Worm (Caenorhabditis elegans) whole organism, young adult: Measurements from ENCODE around the gene Y32G9A.5.

Experiments used
- B0035.1 ChIP-seq: sonication (generic microtip); optimal IDR thresholded peaks from 2 replicates; lab custom pipeline; 2016; ENCODE audit warnings: missing genetic modification characterization, mild to moderate bottlenecking, missing compliant biosample characterization, missing genotype, missing genetic modification reagents
- C17E4.6 ChIP-seq: fragments of 200-800 bp; sonication (Bioruptor generic); IDR thresholded peaks from 2 replicates; pipeline ENCODE4 v1.3.6; 2022; ENCODE audit warnings: missing genetic modification reagents, missing genetic modification characterization, missing compliant biosample characterization
- F10E7.11 ChIP-seq: sonication (generic microtip); optimal IDR thresholded peaks from 2 replicates; lab custom pipeline; 2017; ENCODE audit warnings: mild to moderate bottlenecking, missing genetic modification characterization, moderate library complexity, missing compliant biosample characterization
- F22D6.2 ChIP-seq: sonication (generic microtip); optimal IDR thresholded peaks from 2 replicates; lab custom pipeline; 2016; ENCODE audit warnings: mild to moderate bottlenecking, missing genetic modification characterization, missing compliant biosample characterization
- F39B2.1 ChIP-seq: fragments of 200-800 bp; sonication (Bioruptor generic); IDR thresholded peaks from 2 replicates; pipeline ENCODE4 v1.3.6; 2022; ENCODE audit warnings: missing genetic modification reagents, missing genetic modification characterization, missing compliant biosample characterization
- F49E8.2 ChIP-seq: sonication (generic microtip); optimal IDR thresholded peaks from 3 replicates; lab custom pipeline; 2017; ENCODE audit warnings: missing genetic modification characterization, mild to moderate bottlenecking, missing compliant biosample characterization, antibody characterized with exemption, moderate library complexity; ENCODE audit not compliant: insufficient read depth
- F52B5.7 ChIP-seq: sonication (generic microtip); optimal IDR thresholded peaks from 2 replicates; lab custom pipeline; 2016; ENCODE audit warnings: mild to moderate bottlenecking, missing genetic modification characterization, missing compliant biosample characterization
- Y53F4B.3 ChIP-seq: fragments of 200-800 bp; sonication (Bioruptor generic); IDR thresholded peaks from 2 replicates; pipeline ENCODE4 v1.3.6; 2022; ENCODE audit warnings: missing genetic modification reagents, missing genetic modification characterization, missing compliant biosample characterization
- Y53G8AR.9 ChIP-seq: fragments of 200-800 bp; sonication (Bioruptor generic); conservative IDR thresholded peaks from 2 replicates; pipeline ENCODE4 v1.3.6; 2022; ENCODE audit warnings: missing genetic modification reagents, missing genetic modification characterization, missing compliant biosample characterization
- Y56A3A.18 ChIP-seq: fragments of 200-800 bp; sonication (Bioruptor generic); IDR thresholded peaks from 2 replicates; pipeline ENCODE4 v1.3.6; 2022; ENCODE audit warnings: missing genetic modification reagents, missing genetic modification characterization, missing compliant biosample characterization
- akir-1 ChIP-seq: fragments of 200-800 bp; sonication (Bioruptor generic); optimal IDR thresholded peaks from 2 replicates; lab custom pipeline; 2018; ENCODE audit warnings: mild to moderate bottlenecking, missing genetic modification characterization, moderate library complexity, missing compliant biosample characterization
- aptf-2 ChIP-seq: fragments of 200-800 bp; sonication (Bioruptor generic); conservative IDR thresholded peaks from 2 replicates; pipeline ENCODE4 v1.3.6; 2022; ENCODE audit warnings: missing genetic modification reagents, missing genetic modification characterization, missing compliant biosample characterization
- attf-3 ChIP-seq: fragments of 200-800 bp; sonication (Bioruptor generic); conservative IDR thresholded peaks from 2 replicates; pipeline ENCODE4 v1.3.6; 2022; ENCODE audit warnings: missing genetic modification reagents, missing genetic modification characterization, missing compliant biosample characterization
- bed-1 ChIP-seq: fragments of 200-800 bp; sonication (Bioruptor generic); IDR thresholded peaks from 2 replicates; pipeline ENCODE4 v1.3.6; 2022; ENCODE audit warnings: missing genetic modification reagents, missing genetic modification characterization, missing compliant biosample characterization
- bed-2 ChIP-seq: fragments of 200-800 bp; sonication (Bioruptor generic); IDR thresholded peaks from 2 replicates; pipeline ENCODE4 v1.3.6; 2022; ENCODE audit warnings: missing genetic modification reagents, missing genetic modification characterization, missing compliant biosample characterization
- ccch-3 ChIP-seq: fragments of 200-800 bp; sonication (Bioruptor generic); optimal IDR thresholded peaks from 2 replicates; lab custom pipeline; 2018; ENCODE audit warnings: mild to moderate bottlenecking, missing genetic modification characterization, missing compliant biosample characterization
- ceh-27 ChIP-seq: fragments of 200-800 bp; sonication (Bioruptor generic); optimal IDR thresholded peaks from 2 replicates; lab custom pipeline; 2018; ENCODE audit warnings: mild to moderate bottlenecking, missing genetic modification characterization, moderate library complexity, missing compliant biosample characterization
- ceh-40 ChIP-seq: fragments of 200-800 bp; sonication (Bioruptor generic); IDR thresholded peaks from 2 replicates; pipeline ENCODE4 v1.3.6; 2022; ENCODE audit warnings: missing genetic modification characterization, missing compliant biosample characterization
- ceh-79 ChIP-seq: sonication (generic microtip); optimal IDR thresholded peaks from 2 replicates; lab custom pipeline; 2017; ENCODE audit warnings: mild to moderate bottlenecking, missing genetic modification characterization, missing compliant biosample characterization
- ceh-91 ChIP-seq: fragments of 200-800 bp; sonication (Bioruptor generic); IDR thresholded peaks from 2 replicates; pipeline ENCODE4 v1.3.6; 2022; ENCODE audit warnings: missing genetic modification reagents, missing genetic modification characterization, missing compliant biosample characterization
- chd-7 ChIP-seq: sonication (generic microtip); optimal IDR thresholded peaks from 2 replicates; lab custom pipeline; 2016; ENCODE audit warnings: mild to moderate bottlenecking, missing genetic modification characterization, moderate library complexity, missing compliant biosample characterization
- dox-1 ChIP-seq: fragments of 200-800 bp; sonication (Bioruptor generic); IDR thresholded peaks from 2 replicates; pipeline ENCODE4 v1.3.6; 2022; ENCODE audit warnings: missing genetic modification reagents, missing genetic modification characterization, missing compliant biosample characterization
- dpl-1 ChIP-seq: fragments of 150-350 bp; optimal IDR thresholded peaks from 2 replicates; lab custom pipeline; 2014; ENCODE audit warnings: missing biosample characterization, missing genetic modification reagents, missing genetic modification characterization
- egl-44 ChIP-seq: fragments of 200-800 bp; sonication (Bioruptor generic); IDR thresholded peaks from 2 replicates; pipeline ENCODE4 v1.3.6; 2022; ENCODE audit warnings: missing genetic modification reagents, missing genetic modification characterization, missing compliant biosample characterization
- ets-4 ChIP-seq: fragments of 200-800 bp; sonication (Bioruptor generic); optimal IDR thresholded peaks from 2 replicates; lab custom pipeline; 2018; ENCODE audit warnings: mild to moderate bottlenecking, missing genetic modification characterization, missing compliant biosample characterization
- fkh-3 ChIP-seq: sonication (generic microtip); optimal IDR thresholded peaks from 2 replicates; lab custom pipeline; 2016; ENCODE audit warnings: mild to moderate bottlenecking, missing genetic modification characterization, missing compliant biosample characterization
- hlh-26 ChIP-seq: fragments of 200-800 bp; sonication (Bioruptor generic); conservative IDR thresholded peaks from 2 replicates; pipeline ENCODE4 v1.3.6; 2022; ENCODE audit warnings: missing genetic modification reagents, missing genetic modification characterization, missing compliant biosample characterization
- hmg-1.2 ChIP-seq: fragments of 200-800 bp; sonication (Bioruptor generic); IDR thresholded peaks from 2 replicates; pipeline ENCODE4 v1.3.6; 2022; ENCODE audit warnings: missing genetic modification reagents, missing genetic modification characterization, missing compliant biosample characterization
- hmg-20 ChIP-seq: fragments of 200-800 bp; sonication (Bioruptor generic); IDR thresholded peaks from 2 replicates; pipeline ENCODE4 v1.3.6; 2022; ENCODE audit warnings: missing genetic modification reagents, missing genetic modification characterization, missing compliant biosample characterization
- let-526 ChIP-seq: fragments of 200-800 bp; sonication (Bioruptor generic); IDR thresholded peaks from 2 replicates; pipeline ENCODE4 v1.3.6; 2022; ENCODE audit warnings: missing genetic modification reagents, missing genetic modification characterization, missing compliant biosample characterization
- lin-26 ChIP-seq: fragments of 200-800 bp; sonication (Bioruptor generic); IDR thresholded peaks from 2 replicates; pipeline ENCODE4 v1.3.6; 2022; ENCODE audit warnings: missing genetic modification reagents, missing genetic modification characterization, missing compliant biosample characterization
- lin-40 ChIP-seq: sonication (generic microtip); optimal IDR thresholded peaks from 2 replicates; lab custom pipeline; 2016; ENCODE audit warnings: missing genetic modification characterization, mild to moderate bottlenecking, missing compliant biosample characterization, missing genotype, missing genetic modification reagents
- lsy-27 ChIP-seq: sonication (generic microtip); optimal IDR thresholded peaks from 2 replicates; lab custom pipeline; 2017; ENCODE audit warnings: missing genetic modification characterization, mild to moderate bottlenecking, missing compliant biosample characterization, antibody characterized with exemption, missing genotype, borderline replicate concordance; ENCODE audit not compliant: insufficient read depth
- madf-10 ChIP-seq: sonication (generic microtip); optimal IDR thresholded peaks from 2 replicates; lab custom pipeline; 2016; ENCODE audit warnings: mild to moderate bottlenecking, missing genetic modification characterization, missing compliant biosample characterization
- mes-4 ChIP-seq: sonication (generic microtip); optimal IDR thresholded peaks from 2 replicates; lab custom pipeline; 2016; ENCODE audit warnings: missing genotype, missing genetic modification characterization, missing compliant biosample characterization
- nfyb-1 ChIP-seq: fragments of 200-800 bp; sonication (Bioruptor generic); IDR thresholded peaks from 2 replicates; pipeline ENCODE4 v1.3.6; 2022; ENCODE audit warnings: missing genetic modification reagents, missing genetic modification characterization, missing compliant biosample characterization
- nhr-120 ChIP-seq: fragments of 200-800 bp; sonication (Bioruptor generic); IDR thresholded peaks from 2 replicates; pipeline ENCODE4 v1.3.6; 2022; ENCODE audit warnings: missing genetic modification characterization, missing compliant biosample characterization
- nhr-179 ChIP-seq: sonication (generic microtip); optimal IDR thresholded peaks from 2 replicates; lab custom pipeline; 2016; ENCODE audit warnings: mild to moderate bottlenecking, missing genetic modification characterization, missing compliant biosample characterization
- nhr-80 ChIP-seq: sonication (generic microtip); optimal IDR thresholded peaks from 2 replicates; lab custom pipeline; 2016; ENCODE audit warnings: missing genetic modification characterization, missing compliant biosample characterization
- pha-4 ChIP-seq: fragments of 150-350 bp; sonication (generic microtip); optimal IDR thresholded peaks from 2 replicates; lab custom pipeline; 2014; ENCODE audit warnings: missing biosample characterization, missing genetic modification reagents, missing genetic modification characterization
- sdz-38 ChIP-seq: sonication (generic microtip); optimal IDR thresholded peaks from 2 replicates; lab custom pipeline; 2016; ENCODE audit warnings: missing genotype, missing genetic modification characterization, missing compliant biosample characterization
- sea-2 ChIP-seq: fragments of 200-800 bp; sonication (Bioruptor generic); IDR thresholded peaks from 2 replicates; pipeline ENCODE4 v1.3.6; 2022; ENCODE audit warnings: missing genetic modification characterization, missing compliant biosample characterization
- sptf-2 ChIP-seq: fragments of 200-800 bp; sonication (Bioruptor generic); optimal IDR thresholded peaks from 2 replicates; lab custom pipeline; 2018; ENCODE audit warnings: mild to moderate bottlenecking, missing genetic modification characterization, missing compliant biosample characterization
- tbx-9 ChIP-seq: sonication (generic microtip); optimal IDR thresholded peaks from 2 replicates; lab custom pipeline; 2016; ENCODE audit warnings: borderline replicate concordance, missing genetic modification characterization, inconsistent platforms, missing compliant biosample characterization
- tlf-1 ChIP-seq: fragments of 200-800 bp; sonication (Bioruptor generic); optimal IDR thresholded peaks from 2 replicates; lab custom pipeline; 2018; ENCODE audit warnings: mild to moderate bottlenecking, missing genetic modification characterization, missing compliant biosample characterization
- xnd-1 ChIP-seq: sonication (generic microtip); optimal IDR thresholded peaks from 2 replicates; lab custom pipeline; 2016; ENCODE audit warnings: missing genotype, missing genetic modification reagents, missing genetic modification characterization, missing compliant biosample characterization
- ztf-22 ChIP-seq: fragments of 200-800 bp; sonication (Bioruptor generic); optimal IDR thresholded peaks from 2 replicates; lab custom pipeline; 2018; ENCODE audit warnings: mild to moderate bottlenecking, missing genetic modification characterization, moderate library complexity, missing compliant biosample characterization
- ztf-26 ChIP-seq: sonication (generic microtip); optimal IDR thresholded peaks from 2 replicates; lab custom pipeline; 2017; ENCODE audit warnings: missing genetic modification characterization, missing compliant biosample characterization

Gene Y32G9A.5

DNA sequence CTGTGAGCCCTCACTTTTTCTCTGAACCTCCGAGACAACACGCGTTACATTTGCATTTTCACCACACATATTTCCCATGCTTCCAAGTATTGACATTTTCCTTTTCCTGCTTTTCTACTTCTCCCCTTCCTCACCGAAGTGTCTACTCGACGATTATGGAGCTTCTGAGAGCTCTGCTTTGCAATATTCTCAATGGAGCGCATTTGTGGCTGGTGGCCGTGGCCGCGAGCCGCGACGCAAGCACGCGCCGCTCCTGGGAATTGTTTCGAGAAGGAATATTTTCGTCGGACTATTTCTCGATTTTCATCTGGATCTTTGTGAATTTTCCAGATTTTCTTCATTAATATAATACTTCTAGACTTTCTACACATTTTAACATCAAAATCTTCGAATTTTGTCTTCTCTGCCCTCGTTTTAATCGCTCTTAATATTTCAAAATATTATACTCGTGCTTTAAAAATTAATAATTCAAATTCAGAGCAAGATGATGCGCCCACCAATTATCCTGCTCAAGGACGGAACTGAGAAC lies 35.6 kb upstream of the Y32G9A.5 start, which contains the start of the genes T10B5.4 and cct-7 (continued):
- peak; percentile 55 for TF ChIP-seq B0035.1 (tag; lab: Kevin White, UChicago)
- TF ChIP-seq sptf-2 = peak; percentile 33
- TF ChIP-seq lin-40 = peak; percentile 75
- TF ChIP-seq attf-3 = peak; percentile 69
- TF ChIP-seq nhr-80 = peak; percentile 70
- TF ChIP-seq nhr-179 (tag; lab: Kevin White, UChicago) = no peak
- peak; percentile 97 for TF ChIP-seq ceh-27 (GFP tag; lab: Kevin White, UChicago)
- TF ChIP-seq aptf-2 (GFP tag; lab: Robert Waterston, UW) = peak; percentile 85
- TF ChIP-seq ztf-26 (tag; lab: Kevin White, UChicago) = peak; percentile 24
- TF ChIP-seq hmg-20 = 0 out of 2 replicates have a peak, but pooled peaks have one; percentile 23
- TF ChIP-seq ets-4 (GFP tag; lab: Kevin White, UChicago) = no peak
- TF ChIP-seq bed-1 (GFP tag; lab: Robert Waterston, UW) = 0 out of 2 replicates have a peak, but pooled peaks have one; percentile 31
- 0 out of 2 replicates have a peak, but pooled peaks have one; percentile 21 for TF ChIP-seq nfyb-1 (GFP tag; lab: Robert Waterston, UW)
- peak; percentile 73 for TF ChIP-seq F49E8.2 (tag; lab: Kevin White, UChicago)
- no peak for TF ChIP-seq sea-2
- peak; percentile 47; the same call in 1 of the 2 replicates for TF ChIP-seq let-526 (GFP tag; lab: Robert Waterston, UW)
- TF ChIP-seq xnd-1 (tag; lab: Kevin White, UChicago) = no peak
- no peak for TF ChIP-seq F39B2.1
- no peak for TF ChIP-seq mes-4 (tag; lab: Kevin White, UChicago)
- no peak for TF ChIP-seq ceh-79
- peak; percentile 73; the same call in 1 of the 2 replicates for TF ChIP-seq Y53G8AR.9 (GFP tag; lab: Robert Waterston, UW)
- TF ChIP-seq lin-26 (GFP tag; lab: Robert Waterston, UW) = peak; percentile 69; the same call in 1 of the 2 replicates
- no peak for TF ChIP-seq nhr-120 (GFP tag; lab: Robert Waterston, UW)
- no peak for TF ChIP-seq hlh-26 (GFP tag; lab: Robert Waterston, UW)
- no peak for TF ChIP-seq sdz-38
- peak; percentile 68; the same call in 1 of the 2 replicates for TF ChIP-seq egl-44
- TF ChIP-seq bed-2 (GFP tag; lab: Robert Waterston, UW) = 0 out of 2 replicates have a peak, but pooled peaks have one; percentile 37
- TF ChIP-seq ccch-3 = no peak
- peak; percentile 63 for TF ChIP-seq chd-7
- TF ChIP-seq F22D6.2 (tag; lab: Kevin White, UChicago) = no peak
- TF ChIP-seq lsy-27 (tag; lab: Kevin White, UChicago) = peak; percentile 13
- peak; percentile 62 for TF ChIP-seq akir-1 (GFP tag; lab: Kevin White, UChicago)
- no peak for TF ChIP-seq fkh-3 (tag; lab: Kevin White, UChicago)
- peak; percentile 62 for TF ChIP-seq dpl-1 (GFP tag; lab: Kevin White, UChicago)
- TF ChIP-seq tlf-1 (GFP tag; lab: Kevin White, UChicago) = peak; percentile 52
- TF ChIP-seq Y53F4B.3 (GFP tag; lab: Robert Waterston, UW) = no peak
- TF ChIP-seq pha-4 (tag; lab: Kevin White, UChicago) = peak; percentile 10
- TF ChIP-seq tbx-9 (tag; lab: Kevin White, UChicago) = no peak
- no peak for TF ChIP-seq ceh-40 (GFP tag; lab: Robert Waterston, UW)
- peak; percentile 96 for TF ChIP-seq dox-1 (GFP tag; lab: Robert Waterston, UW)
- peak; percentile 68 for TF ChIP-seq ceh-91
- peak; percentile 59 for TF ChIP-seq madf-10 (tag; lab: Kevin White, UChicago)
- no peak for TF ChIP-seq F10E7.11 (tag; lab: Kevin White, UChicago)
- TF ChIP-seq hmg-1.2 (GFP tag; lab: Robert Waterston, UW) = peak; percentile 51; the same call in 1 of the 2 replicates
- TF ChIP-seq ztf-22 (GFP tag; lab: Kevin White, UChicago) = no peak
- 0 out of 2 replicates have a peak, but pooled peaks have one; percentile 30 for TF ChIP-seq C17E4.6
- TF ChIP-seq Y56A3A.18 (GFP tag; lab: Robert Waterston, UW) = no peak
- no peak for TF ChIP-seq F52B5.7 (tag; lab: Kevin White, UChicago)
